Fruit fly (Drosophila melanogaster) whole organism, embryonic: ENCODE results near the gene Usp10.

Source experiments
- Atf6 ChIP-seq: fragments of 200-800 bp; sonication (Bioruptor generic); IDR thresholded peaks from 2 replicates; pipeline ENCODE4 v1.3.6; 2022; ENCODE audit warnings: missing biosample characterization, missing genetic modification characterization
- Bgb ChIP-seq: fragments of 200-800 bp; sonication (Bioruptor generic); IDR thresholded peaks from 2 replicates; pipeline ENCODE4 v1.3.6; 2022; ENCODE audit warnings: missing biosample characterization, missing genetic modification characterization; ENCODE audit not compliant: partially characterized antibody
- CG10147 ChIP-seq: fragments of 200-800 bp; sonication (Bioruptor generic); optimal IDR thresholded peaks from 2 replicates; lab custom pipeline; 2019; ENCODE audit warnings: missing biosample characterization, mild to moderate bottlenecking, missing genetic modification characterization, moderate library complexity
- CG10543 ChIP-seq: fragments of 200-800 bp; sonication (Bioruptor generic); optimal IDR thresholded peaks from 3 replicates; lab custom pipeline; 2017; ENCODE audit warnings: missing biosample characterization, mild to moderate bottlenecking, missing genetic modification characterization, moderate library complexity
- CG10959 ChIP-seq: fragments of 200-800 bp; sonication (Bioruptor generic); IDR thresholded peaks from 2 replicates; pipeline ENCODE4 v1.3.6; 2022; ENCODE audit warnings: missing biosample characterization, missing genetic modification characterization
- CG13123 ChIP-seq: fragments of 200-800 bp; sonication (Bioruptor generic); optimal IDR thresholded peaks from 2 replicates; lab custom pipeline; 2016; ENCODE audit warnings: missing biosample characterization, missing genetic modification characterization
- CG1647 ChIP-seq: fragments of 200-800 bp; sonication (Bioruptor generic); optimal IDR thresholded peaks from 3 replicates; lab custom pipeline; 2016; ENCODE audit warnings: missing biosample characterization, missing genetic modification characterization
- CG18262 ChIP-seq: fragments of 200-800 bp; optimal IDR thresholded peaks from 3 replicates; lab custom pipeline; 2019; ENCODE audit warnings: missing biosample characterization, mild to moderate bottlenecking, missing genetic modification characterization, moderate library complexity
- CG2678 ChIP-seq: fragments of 200-800 bp; sonication (Bioruptor generic); optimal IDR thresholded peaks from 3 replicates; lab custom pipeline; 2019; ENCODE audit warnings: missing biosample characterization, mild to moderate bottlenecking, missing genetic modification characterization, moderate library complexity
- CG4360 ChIP-seq: fragments of 200-800 bp; sonication (Bioruptor generic); IDR thresholded peaks from 2 replicates; pipeline ENCODE4 v1.3.6; 2022; ENCODE audit warnings: missing biosample characterization, missing genetic modification characterization
- CG7271 ChIP-seq: fragments of 200-800 bp; sonication (Bioruptor generic); optimal IDR thresholded peaks from 2 replicates; lab custom pipeline; 2018; ENCODE audit warnings: missing biosample characterization, mild to moderate bottlenecking, missing genetic modification characterization, moderate library complexity
- CG7556 ChIP-seq: fragments of 200-800 bp; sonication (Bioruptor generic); optimal IDR thresholded peaks from 2 replicates; lab custom pipeline; 2017; ENCODE audit warnings: missing biosample characterization, mild to moderate bottlenecking, missing genetic modification characterization
- CTCF ChIP-seq: fragments of 200-800 bp; sonication (Bioruptor generic); optimal IDR thresholded peaks from 2 replicates; lab custom pipeline; 2017; ENCODE audit warnings: missing biosample characterization, mild to moderate bottlenecking, missing genetic modification characterization, moderate library complexity
- Deaf1 ChIP-seq: fragments of 200-800 bp; optimal IDR thresholded peaks from 3 replicates; lab custom pipeline; 2019; ENCODE audit warnings: missing biosample characterization, mild to moderate bottlenecking, missing genetic modification characterization, moderate library complexity
- Dfd ChIP-seq, 2 experiments: fragments of >200 bp; optimal IDR thresholded peaks; 2 replicates each; lab custom pipeline; 2017; ENCODE audit warnings: missing biosample characterization in 2 of 2, missing genetic modification characterization in 2 of 2
- Doc2 ChIP-seq: fragments of 200-800 bp; sonication (Bioruptor generic); IDR thresholded peaks from 2 replicates; pipeline ENCODE4 v1.3.6; 2022; ENCODE audit warnings: missing biosample characterization, missing genetic modification characterization
- Eip74EF ChIP-seq, 2 experiments: fragments of 200-800 bp in 1 of 2; fragments of >200 bp in 1 of 2; sonication (Bioruptor generic) in 1 of 2; optimal IDR thresholded peaks; 2 replicates each; lab custom pipeline; 2017 to 2019; ENCODE audit warnings: missing biosample characterization in 2 of 2, missing genetic modification characterization in 2 of 2, mild to moderate bottlenecking in 1 of 2, moderate library complexity in 1 of 2
- Ets65A ChIP-seq: fragments of 200-800 bp; sonication (Bioruptor generic); peaks from one replicate; lab custom pipeline; 2016; ENCODE audit warnings: missing biosample characterization, missing genetic modification characterization
- Fer2 ChIP-seq: fragments of 200-800 bp; sonication (Bioruptor generic); optimal IDR thresholded peaks from 2 replicates; lab custom pipeline; 2018; ENCODE audit warnings: missing biosample characterization, mild to moderate bottlenecking, missing genetic modification characterization, moderate library complexity
- GATAe ChIP-seq: fragments of 200-800 bp; sonication (Bioruptor generic); conservative IDR thresholded peaks from 2 replicates; pipeline ENCODE4 v1.3.6; 2022; ENCODE audit warnings: missing biosample characterization, missing genetic modification characterization
- H2.0 ChIP-seq: fragments of 200-800 bp; sonication (Bioruptor generic); IDR thresholded peaks from 2 replicates; pipeline ENCODE4 v1.3.6; 2022; ENCODE audit warnings: missing biosample characterization, missing genetic modification characterization
- HLHmδ ChIP-seq: fragments of 200-800 bp; sonication (Bioruptor generic); optimal IDR thresholded peaks from 2 replicates; lab custom pipeline; 2018; ENCODE audit warnings: missing biosample characterization, mild to moderate bottlenecking, missing genetic modification characterization, moderate library complexity
- Hr78 ChIP-seq, 2 experiments: fragments of 200-800 bp in 1 of 2; fragments of >200 bp in 1 of 2; sonication (Bioruptor generic) in 1 of 2; optimal IDR thresholded peaks; 2 replicates each; lab custom pipeline; 2017 to 2019; ENCODE audit warnings: missing biosample characterization in 2 of 2, missing genetic modification characterization in 2 of 2, mild to moderate bottlenecking in 1 of 2, moderate library complexity in 1 of 2
- Med ChIP-seq: fragments of 200-800 bp; sonication (Bioruptor generic); peaks from one replicate; lab custom pipeline; 2016; ENCODE audit warnings: missing biosample characterization, missing genetic modification characterization, mild to moderate bottlenecking, inconsistent platforms, moderate library complexity
- Opbp ChIP-seq: fragments of 200-800 bp; sonication (Bioruptor generic); IDR thresholded peaks from 3 replicates; pipeline ENCODE4 v1.3.6; 2022; ENCODE audit warnings: missing biosample characterization, missing genetic modification characterization; ENCODE audit not compliant: partially characterized antibody
- Pdp1 ChIP-seq, 2 experiments: fragments of 200-800 bp; sonication (Bioruptor generic); optimal IDR thresholded peaks; 3 replicates each; lab custom pipeline; 2016; ENCODE audit warnings: missing biosample characterization in 2 of 2, missing genetic modification characterization in 2 of 2, mild to moderate bottlenecking in 1 of 2, moderate library complexity in 1 of 2
- Ssrp ChIP-seq: fragments of 200-800 bp; sonication (Bioruptor generic); optimal IDR thresholded peaks from 2 replicates; lab custom pipeline; 2018; ENCODE audit warnings: missing biosample characterization, mild to moderate bottlenecking, missing genetic modification characterization, moderate library complexity
- Stat92E ChIP-seq, 3 experiments: fragments of >200 bp in 2 of 3; fragments of 200-800 bp in 1 of 3; sonication (Bioruptor generic) in 1 of 3; optimal IDR thresholded peaks; 2 replicates each; lab custom pipeline; 2017 to 2019; ENCODE audit warnings: missing biosample characterization in 3 of 3, missing genetic modification characterization in 3 of 3, mild to moderate bottlenecking in 1 of 3, moderate library complexity in 1 of 3
- abd-A ChIP-seq: fragments of 200-800 bp; sonication (Bioruptor generic); optimal IDR thresholded peaks from 3 replicates; lab custom pipeline; 2019; ENCODE audit warnings: missing biosample characterization, mild to moderate bottlenecking, missing genetic modification characterization, moderate library complexity
- cato ChIP-seq: fragments of 200-800 bp; sonication (Bioruptor generic); optimal IDR thresholded peaks from 2 replicates; lab custom pipeline; 2016; ENCODE audit warnings: missing biosample characterization, missing genetic modification characterization, borderline replicate concordance
- ci ChIP-seq: fragments of 200-800 bp; sonication (Bioruptor generic); IDR thresholded peaks from 3 replicates; pipeline ENCODE4 v1.3.6; 2022; ENCODE audit warnings: missing biosample characterization, missing genetic modification characterization
- crol ChIP-seq: fragments of 200-800 bp; sonication (Bioruptor generic); IDR thresholded peaks from 2 replicates; pipeline ENCODE4 v1.3.6; 2022; ENCODE audit warnings: missing biosample characterization, missing genetic modification characterization
- dmrt99B ChIP-seq: fragments of 200-800 bp; sonication (Bioruptor generic); optimal IDR thresholded peaks from 2 replicates; lab custom pipeline; 2018; ENCODE audit warnings: missing biosample characterization, mild to moderate bottlenecking, missing genetic modification characterization, moderate library complexity
- exex ChIP-seq: fragments of 200-800 bp; sonication (Bioruptor generic); optimal IDR thresholded peaks from 4 replicates; lab custom pipeline; 2018; ENCODE audit warnings: missing biosample characterization, mild to moderate bottlenecking, missing genetic modification characterization, moderate library complexity
- fd3F ChIP-seq: fragments of 200-800 bp; sonication (Bioruptor generic); optimal IDR thresholded peaks from 2 replicates; lab custom pipeline; 2018; ENCODE audit warnings: missing biosample characterization, mild to moderate bottlenecking, missing genetic modification characterization, moderate library complexity
- gcm ChIP-seq: fragments of 200-800 bp; sonication (Bioruptor generic); optimal IDR thresholded peaks from 2 replicates; lab custom pipeline; 2019; ENCODE audit warnings: missing biosample characterization, mild to moderate bottlenecking, missing genetic modification characterization, moderate library complexity
- hb ChIP-seq: fragments of 200-800 bp; sonication (Bioruptor generic); IDR thresholded peaks from 3 replicates; pipeline ENCODE4 v1.3.6; 2022; ENCODE audit warnings: missing biosample characterization, missing genetic modification characterization; ENCODE audit not compliant: partially characterized antibody
- lab ChIP-seq: fragments of 200-800 bp; sonication (Bioruptor generic); optimal IDR thresholded peaks from 3 replicates; lab custom pipeline; 2017; ENCODE audit warnings: missing biosample characterization, missing genetic modification characterization, mild to moderate bottlenecking, moderate library complexity, missing genetic modification reagents
- lilli ChIP-seq: fragments of 200-800 bp; sonication (Bioruptor generic); optimal IDR thresholded peaks from 3 replicates; lab custom pipeline; 2016; ENCODE audit warnings: missing biosample characterization, missing genetic modification characterization
- lov ChIP-seq, 2 experiments: fragments of 200-800 bp in 1 of 2; fragments of >200 bp in 1 of 2; sonication (Bioruptor generic) in 1 of 2; IDR thresholded peaks in 1 of 2; optimal IDR thresholded peaks in 1 of 2; 2 replicates in 1 of 2; 3 replicates in 1 of 2; pipeline versions ENCODE4 v1.3.6 to Lab custom; 2017 to 2022; ENCODE audit warnings: missing biosample characterization in 1 of 2, missing genetic modification characterization in 1 of 2
- mirr ChIP-seq: fragments of 200-800 bp; sonication (Bioruptor generic); optimal IDR thresholded peaks from 3 replicates; lab custom pipeline; 2018; ENCODE audit warnings: missing biosample characterization, mild to moderate bottlenecking, missing genetic modification characterization
- nom ChIP-seq: fragments of 200-800 bp; sonication (Bioruptor generic); optimal IDR thresholded peaks from 2 replicates; lab custom pipeline; 2017; ENCODE audit warnings: missing biosample characterization, missing genetic modification characterization, mild to moderate bottlenecking, moderate library complexity, missing genetic modification reagents
- org-1 ChIP-seq: fragments of 200-800 bp; sonication (Bioruptor generic); optimal IDR thresholded peaks from 2 replicates; lab custom pipeline; 2017; ENCODE audit warnings: missing biosample characterization, missing genetic modification characterization
- prd ChIP-seq, 3 experiments: fragments of >200 bp in 2 of 3; fragments of 200-800 bp in 1 of 3; sonication (Bioruptor generic) in 1 of 3; optimal IDR thresholded peaks in 2 of 3; IDR thresholded peaks in 1 of 3; 2 replicates in 2 of 3; 3 replicates in 1 of 3; pipeline versions ENCODE4 v1.3.6 to Lab custom; 2017 to 2022; ENCODE audit warnings: missing biosample characterization in 1 of 3, missing genetic modification characterization in 1 of 3
- salm ChIP-seq: fragments of 200-800 bp; sonication (Bioruptor generic); optimal IDR thresholded peaks from 2 replicates; lab custom pipeline; 2018; ENCODE audit warnings: missing biosample characterization, mild to moderate bottlenecking, missing genetic modification characterization
- tio ChIP-seq: fragments of 200-800 bp; sonication (Bioruptor generic); optimal IDR thresholded peaks from 2 replicates; lab custom pipeline; 2017; ENCODE audit warnings: missing biosample characterization, missing genetic modification characterization, inconsistent platforms
- vvl ChIP-seq: fragments of 200-800 bp; sonication (Bioruptor generic); IDR thresholded peaks from 2 replicates; pipeline ENCODE4 v1.3.6; 2022; ENCODE audit warnings: missing biosample characterization, missing genetic modification characterization

The Usp10 gene

dm6 chr3L:887423-888097, 15.9 kb downstream of the Usp10 start (continued):
- TF ChIP-seq CG1647 (GFP tag; lab: Kevin White, UChicago) (no peak), Hr78 (GFP tag; optimal IDR thresholded peaks at IDR 0.05; lab: Kevin White, UChicago) (peak in 1 of 2 experiments; percentile 87), CTCF (GFP tag; lab: Kevin White, UChicago) (no peak), lov (optimal IDR thresholded peaks at IDR 0.05; lab: Kevin White, UChicago) (no peak), lov (GFP tag; IDR thresholded peaks at IDR 0.05; lab: Robert Waterston, UW) (no peak), tio (GFP tag; lab: Kevin White, UChicago) (no peak), Eip74EF (GFP tag; optimal IDR thresholded peaks at IDR 0.05; lab: Kevin White, UChicago) (peak in 1 of 2 experiments; percentile 34), GATAe (GFP tag; lab: Robert Waterston, UW) (peak; percentile 53; the same call in 1 of the 2 replicates), Doc2 (GFP tag; lab: Robert Waterston, UW) (no peak), Med (GFP tag; lab: Kevin White, UChicago) (peak; percentile 54), nom (GFP tag; lab: Kevin White, UChicago) (peak; percentile 16), Ssrp (tag; lab: Kevin White, UChicago) (no peak), Pdp1 (GFP tag; optimal IDR thresholded peaks at IDR 0.05; lab: Kevin White, UChicago) (peak in 1 of 2 experiments; percentile 55), vvl (GFP tag; lab: Robert Waterston, UW) (0 out of 2 replicates have a peak, but pooled peaks have one; percentile 9), gcm (peak; percentile 71), Fer2 (tag; lab: Kevin White, UChicago) (no peak), lilli (no peak), CG4360 (GFP tag; lab: Robert Waterston, UW) (no peak), dmrt99B (tag; lab: Kevin White, UChicago) (no peak), cato (no peak), org-1 (GFP tag; lab: Kevin White, UChicago) (no peak), fd3F (GFP tag; lab: Kevin White, UChicago) (no peak), abd-A (tag; lab: Kevin White, UChicago) (no peak), HLHmδ (GFP tag; lab: Kevin White, UChicago) (peak; percentile 21), CG10543 (GFP tag; lab: Kevin White, UChicago) (peak; percentile 39), prd (optimal IDR thresholded peaks at IDR 0.05; lab: Kevin White, UChicago) (no peak), prd (GFP tag; IDR thresholded peaks at IDR 0.05; lab: Robert Waterston, UW) (no peak), salm (tag; lab: Kevin White, UChicago) (peak; percentile 34), Bgb (GFP tag; lab: Robert Waterston, UW) (no peak), ci (0 out of 3 replicates have a peak, but pooled peaks have one; percentile 17), CG10959 (no peak), CG18262 (tag; lab: Kevin White, UChicago) (peak; percentile 11), CG7271 (tag; lab: Kevin White, UChicago) (no peak), Deaf1 (tag; lab: Kevin White, UChicago) (no peak), CG10147 (GFP tag; lab: Kevin White, UChicago) (no peak), hb (GFP tag; lab: Robert Waterston, UW) (no peak), exex (tag; lab: Kevin White, UChicago) (peak; percentile 95), Stat92E (GFP tag; optimal IDR thresholded peaks at IDR 0.05; lab: Kevin White, UChicago) (no peak), crol (GFP tag; lab: Robert Waterston, UW) (0 out of 2 replicates have a peak, but pooled peaks have one; percentile 15), Atf6 (GFP tag; lab: Robert Waterston, UW) (no peak), lab (GFP tag; lab: Kevin White, UChicago) (peak; percentile 47), CG2678 (tag; lab: Kevin White, UChicago) (peak; percentile 14), Ets65A (GFP tag; lab: Kevin White, UChicago) (peak; percentile 54), Dfd (GFP tag; optimal IDR thresholded peaks at IDR 0.05; lab: Kevin White, UChicago) (no peak), H2.0 (GFP tag; lab: Robert Waterston, UW) (no peak), Opbp (GFP tag; lab: Robert Waterston, UW) (no peak), mirr (GFP tag; lab: Kevin White, UChicago) (peak; percentile 65), CG7556 (GFP tag; lab: Kevin White, UChicago) (no peak), CG13123 (no peak)
